Fruit fly (Drosophila melanogaster): Measurements from ENCODE around the gene Ufsp2.

Gene Ufsp2

dm6 chr3L:15566484-15566955 is 9.8 kb upstream of the Ufsp2 start:
- TF ChIP-seq Abd-B (GFP tag; optimal IDR thresholded peaks at IDR 0.05): no peak
- no peak for TF ChIP-seq pan (optimal IDR thresholded peaks at IDR 0.05)
- TF ChIP-seq Dfd (GFP tag; optimal IDR thresholded peaks at IDR 0.05): no peak
- TF ChIP-seq dl (GFP tag; optimal IDR thresholded peaks at IDR 0.05; ENCODE audit: insufficient read depth in 1 of 2, partially characterized antibody in 2 of 2): no peak
- no peak for TF ChIP-seq CrebA (GFP tag; optimal IDR thresholded peaks at IDR 0.05; ENCODE audit: borderline replicate concordance)
- TF ChIP-seq Hr83 (GFP tag; optimal IDR thresholded peaks at IDR 0.05; ENCODE audit: poor library complexity, severe bottlenecking): peak; percentile 90
- no peak for TF ChIP-seq foxo (GFP tag; optimal IDR thresholded peaks at IDR 0.05)
- TF ChIP-seq ey (GFP tag; optimal IDR thresholded peaks at IDR 0.05): no peak
- no peak for TF ChIP-seq dsf (GFP tag; optimal IDR thresholded peaks at IDR 0.05; ENCODE audit: borderline replicate concordance)
- no peak for TF ChIP-seq sv (GFP tag; optimal IDR thresholded peaks at IDR 0.05)
- TF ChIP-seq CG32264 (GFP tag; optimal IDR thresholded peaks at IDR 0.05): peak; percentile 32
- peak; percentile 36 for TF ChIP-seq Rel (GFP tag; optimal IDR thresholded peaks at IDR 0.05)
- no peak for TF ChIP-seq Rel (tag; optimal IDR thresholded peaks at IDR 0.05)
- no peak for TF ChIP-seq HLH106 (tag; optimal IDR thresholded peaks at IDR 0.05)
- TF ChIP-seq CG9705 (GFP tag; optimal IDR thresholded peaks at IDR 0.05): no peak
- TF ChIP-seq fru (GFP tag; optimal IDR thresholded peaks at IDR 0.05): no peak
- no peak for TF ChIP-seq brk (GFP tag; optimal IDR thresholded peaks at IDR 0.05)
- peak; percentile 66 for TF ChIP-seq psq (GFP tag; optimal IDR thresholded peaks at IDR 0.05)
- TF ChIP-seq Dif (GFP tag; optimal IDR thresholded peaks at IDR 0.05; ENCODE audit: partially characterized antibody): no peak
- TF ChIP-seq Sp1 (GFP tag; optimal IDR thresholded peaks at IDR 0.05): peak; percentile 55
- TF ChIP-seq dmrt93B (GFP tag; optimal IDR thresholded peaks at IDR 0.05): no peak
- peak; percentile 28 for TF ChIP-seq jim (GFP tag; optimal IDR thresholded peaks at IDR 0.05)
- TF ChIP-seq sage (GFP tag; optimal IDR thresholded peaks at IDR 0.05): no peak
- TF ChIP-seq Mio (GFP tag; optimal IDR thresholded peaks at IDR 0.05): no peak
- TF ChIP-seq OdsH (GFP tag; optimal IDR thresholded peaks at IDR 0.05): peak; percentile 19
- TF ChIP-seq Jra (GFP tag; optimal IDR thresholded peaks at IDR 0.05): no peak
- TF ChIP-seq usp (GFP tag; optimal IDR thresholded peaks at IDR 0.05): no peak
- no peak for TF ChIP-seq GATAd (GFP tag; optimal IDR thresholded peaks at IDR 0.05)
- peak; percentile 66 for TF ChIP-seq h (GFP tag; optimal IDR thresholded peaks at IDR 0.05)
- no peak for TF ChIP-seq tai (GFP tag; optimal IDR thresholded peaks at IDR 0.05)
- TF ChIP-seq Hnf4 (GFP tag; optimal IDR thresholded peaks at IDR 0.05): no peak
- TF ChIP-seq br (GFP tag; optimal IDR thresholded peaks at IDR 0.05): peak; percentile 47
- no peak for TF ChIP-seq woc (GFP tag; optimal IDR thresholded peaks at IDR 0.05)
- no peak for TF ChIP-seq Vsx2 (GFP tag; optimal IDR thresholded peaks at IDR 0.05; ENCODE audit: partially characterized antibody)
- TF ChIP-seq Hr78 (GFP tag; optimal IDR thresholded peaks at IDR 0.05): no peak
- TF ChIP-seq N (GFP tag; optimal IDR thresholded peaks at IDR 0.05): no peak
- TF ChIP-seq lola (GFP tag; optimal IDR thresholded peaks at IDR 0.05): no peak
- TF ChIP-seq Myc (optimal IDR thresholded peaks at IDR 0.05): no peak
- peak; percentile 68 for TF ChIP-seq rgr (GFP tag; optimal IDR thresholded peaks at IDR 0.05)

- no peak for TF ChIP-seq HLH106 (tag; optimal IDR thresholded peaks at IDR 0.05)
- no peak for TF ChIP-seq Rel (GFP tag; optimal IDR thresholded peaks at IDR 0.05)
- peak; percentile 77 for TF ChIP-seq Rel (tag; optimal IDR thresholded peaks at IDR 0.05)
- TF ChIP-seq Sp1 (GFP tag; optimal IDR thresholded peaks at IDR 0.05): no peak
Measured at dm6 chr3L:15568748-15569147, 7.6 kb upstream of the Ufsp2 start.

dm6 chr3L:15570571-15570970 is 5.8 kb upstream of the Ufsp2 start:
- TF ChIP-seq N (GFP tag; optimal IDR thresholded peaks at IDR 0.05) (no peak), Dfd (GFP tag; optimal IDR thresholded peaks at IDR 0.05) (no peak), foxo (GFP tag; optimal IDR thresholded peaks at IDR 0.05) (no peak)
